Fruit fly (Drosophila melanogaster) whole organism, prepupa: ENCODE data around the gene xit.

Experiments
- CG10669 ChIP-seq: fragments of 200-800 bp; sonication (Bioruptor generic); optimal IDR thresholded peaks from 3 replicates; lab custom pipeline; 2018; ENCODE audit warnings: missing biosample characterization, mild to moderate bottlenecking, missing genetic modification characterization, moderate library complexity
- CG11762 ChIP-seq: fragments of 200-800 bp; sonication (Bioruptor generic); optimal IDR thresholded peaks from 3 replicates; lab custom pipeline; 2016; ENCODE audit warnings: missing biosample characterization, missing genetic modification characterization; ENCODE audit not compliant: insufficient read depth
- CG11902 ChIP-seq: fragments of 200-800 bp; sonication (Bioruptor generic); optimal IDR thresholded peaks from 3 replicates; lab custom pipeline; 2016; ENCODE audit warnings: missing biosample characterization, missing genetic modification characterization
- CG15336 ChIP-seq: fragments of 200-800 bp; sonication (Bioruptor generic); IDR thresholded peaks from 2 replicates; pipeline ENCODE4 v1.3.6; 2022; ENCODE audit warnings: missing biosample characterization, missing genetic modification characterization
- CG1621 ChIP-seq: fragments of 200-800 bp; sonication (Bioruptor generic); optimal IDR thresholded peaks from 3 replicates; lab custom pipeline; 2018; ENCODE audit warnings: missing biosample characterization, mild to moderate bottlenecking, missing genetic modification characterization
- CG16779 ChIP-seq: fragments of 200-800 bp; sonication (Bioruptor generic); optimal IDR thresholded peaks from 3 replicates; lab custom pipeline; 2017; ENCODE audit warnings: missing biosample characterization, mild to moderate bottlenecking, missing genetic modification characterization
- CG31627 ChIP-seq: fragments of 200-800 bp; sonication (Bioruptor generic); optimal IDR thresholded peaks from 3 replicates; lab custom pipeline; 2016; ENCODE audit warnings: missing biosample characterization, missing genetic modification characterization
- CG32006 ChIP-seq: fragments of 200-800 bp; sonication (Bioruptor generic); optimal IDR thresholded peaks from 3 replicates; lab custom pipeline; 2017; ENCODE audit warnings: missing biosample characterization, mild to moderate bottlenecking, missing genetic modification characterization
- CG34406 ChIP-seq: fragments of 200-800 bp; sonication (Bioruptor generic); optimal IDR thresholded peaks from 3 replicates; lab custom pipeline; 2016; ENCODE audit warnings: missing biosample characterization, missing genetic modification characterization
- CG3919 ChIP-seq: fragments of 200-800 bp; sonication (Bioruptor generic); optimal IDR thresholded peaks from 3 replicates; lab custom pipeline; 2016; ENCODE audit warnings: missing biosample characterization, missing genetic modification characterization
- CG4318 ChIP-seq: fragments of 200-800 bp; sonication (Bioruptor generic); optimal IDR thresholded peaks from 3 replicates; lab custom pipeline; 2017; ENCODE audit warnings: missing biosample characterization, mild to moderate bottlenecking, missing genetic modification characterization
- CG6163 ChIP-seq: fragments of 200-800 bp; sonication (Bioruptor generic); IDR thresholded peaks from 3 replicates; pipeline ENCODE4 v1.3.6; 2022; ENCODE audit warnings: missing biosample characterization, missing genetic modification characterization
- CG6792 ChIP-seq: fragments of 200-800 bp; sonication (Bioruptor generic); optimal IDR thresholded peaks from 3 replicates; lab custom pipeline; 2016; ENCODE audit warnings: missing biosample characterization, missing genetic modification characterization
- CG6808 ChIP-seq: fragments of 200-800 bp; sonication (Bioruptor generic); optimal IDR thresholded peaks from 3 replicates; lab custom pipeline; 2017; ENCODE audit warnings: missing biosample characterization, missing genetic modification characterization, mild to moderate bottlenecking, moderate library complexity, missing genetic modification reagents
- CG6854 ChIP-seq: fragments of 200-800 bp; sonication (Bioruptor generic); optimal IDR thresholded peaks from 2 replicates; lab custom pipeline; 2017; ENCODE audit warnings: missing biosample characterization, mild to moderate bottlenecking, missing genetic modification characterization
- CG8119 ChIP-seq: fragments of 200-800 bp; sonication (Bioruptor generic); IDR thresholded peaks from 3 replicates; pipeline ENCODE4 v1.3.6; 2022; ENCODE audit warnings: missing biosample characterization, missing genetic modification characterization
- CG8319 ChIP-seq: fragments of 200-800 bp; sonication (Bioruptor generic); optimal IDR thresholded peaks from 3 replicates; lab custom pipeline; 2016; ENCODE audit warnings: missing biosample characterization, missing genetic modification characterization
- CG8632 ChIP-seq: fragments of 200-800 bp; sonication (Bioruptor generic); optimal IDR thresholded peaks from 3 replicates; lab custom pipeline; 2016; ENCODE audit warnings: missing biosample characterization, missing genetic modification characterization
- CG9139 ChIP-seq: fragments of 200-800 bp; sonication (Bioruptor generic); optimal IDR thresholded peaks from 3 replicates; lab custom pipeline; 2017; ENCODE audit warnings: missing biosample characterization, mild to moderate bottlenecking, missing genetic modification characterization
- Eip78C ChIP-seq: fragments of 200-800 bp; sonication (Bioruptor generic); peaks from one replicate; lab custom pipeline; 2016; ENCODE audit warnings: missing biosample characterization, missing genetic modification characterization
- Eip93F ChIP-seq: fragments of 200-800 bp; sonication (Bioruptor generic); optimal IDR thresholded peaks from 2 replicates; lab custom pipeline; 2016; ENCODE audit warnings: missing biosample characterization, mild to moderate bottlenecking, missing genetic modification characterization
- Ets21C ChIP-seq: fragments of 200-800 bp; sonication (Bioruptor generic); optimal IDR thresholded peaks from 3 replicates; lab custom pipeline; 2016; ENCODE audit warnings: missing biosample characterization, missing genetic modification characterization
- Ets96B ChIP-seq: fragments of 200-800 bp; optimal IDR thresholded peaks from 2 replicates; lab custom pipeline; 2019; ENCODE audit warnings: missing biosample characterization, mild to moderate bottlenecking, missing genetic modification characterization, moderate library complexity
- Gug ChIP-seq: fragments of 200-800 bp; sonication (Bioruptor generic); IDR thresholded peaks from 2 replicates; pipeline ENCODE4 v1.3.6; 2022; ENCODE audit warnings: missing biosample characterization, missing genetic modification characterization
- Hr38 ChIP-seq: sonication (Bioruptor generic); optimal IDR thresholded peaks from 2 replicates; lab custom pipeline; 2016; ENCODE audit warnings: missing biosample characterization, missing genetic modification characterization
- Hr39 ChIP-seq: fragments of 200-800 bp; sonication (Bioruptor generic); optimal IDR thresholded peaks from 2 replicates; lab custom pipeline; 2016; ENCODE audit warnings: missing biosample characterization, missing genetic modification characterization
- Hr4 ChIP-seq: fragments of 200-800 bp; sonication (Bioruptor generic); optimal IDR thresholded peaks from 3 replicates; lab custom pipeline; 2016; ENCODE audit warnings: missing biosample characterization, missing genetic modification characterization
- Lpt ChIP-seq: fragments of 200-800 bp; sonication (Bioruptor generic); optimal IDR thresholded peaks from 3 replicates; lab custom pipeline; 2016; ENCODE audit warnings: missing biosample characterization, missing genetic modification characterization
- Met ChIP-seq: fragments of 200-800 bp; sonication (Bioruptor generic); optimal IDR thresholded peaks from 3 replicates; lab custom pipeline; 2016; ENCODE audit warnings: missing biosample characterization, missing genetic modification characterization
- Smox ChIP-seq: fragments of 200-800 bp; sonication (Bioruptor generic); optimal IDR thresholded peaks from 3 replicates; lab custom pipeline; 2016; ENCODE audit warnings: missing biosample characterization, missing genetic modification characterization
- Sox102F ChIP-seq: fragments of 200-800 bp; sonication (Bioruptor generic); optimal IDR thresholded peaks from 2 replicates; lab custom pipeline; 2016; ENCODE audit warnings: missing biosample characterization, mild to moderate bottlenecking, missing genetic modification characterization
- Sox14 ChIP-seq: fragments of 200-800 bp; sonication (Bioruptor generic); optimal IDR thresholded peaks from 3 replicates; lab custom pipeline; 2016; ENCODE audit warnings: missing biosample characterization, missing genetic modification characterization
- achi ChIP-seq: fragments of 200-800 bp; sonication (Bioruptor generic); optimal IDR thresholded peaks from 3 replicates; lab custom pipeline; 2016; ENCODE audit warnings: missing biosample characterization, missing genetic modification characterization
- cyc ChIP-seq: fragments of 200-800 bp; sonication (Bioruptor generic); optimal IDR thresholded peaks from 3 replicates; lab custom pipeline; 2016; ENCODE audit warnings: missing biosample characterization, missing genetic modification characterization
- dsx ChIP-seq: fragments of 200-800 bp; optimal IDR thresholded peaks from 3 replicates; lab custom pipeline; 2019; ENCODE audit warnings: missing biosample characterization, mild to moderate bottlenecking, missing genetic modification characterization, moderate library complexity; ENCODE audit not compliant: poor library complexity, severe bottlenecking
- eg ChIP-seq: fragments of 200-800 bp; sonication (Bioruptor generic); IDR thresholded peaks from 3 replicates; pipeline ENCODE4 v1.3.6; 2022; ENCODE audit warnings: missing biosample characterization, missing genetic modification characterization
- fd59A ChIP-seq: fragments of 200-800 bp; sonication (Bioruptor generic); optimal IDR thresholded peaks from 2 replicates; lab custom pipeline; 2017; ENCODE audit warnings: missing biosample characterization, mild to moderate bottlenecking, missing genetic modification characterization, missing genetic modification reagents
- fd85E ChIP-seq: fragments of 200-800 bp; sonication (Bioruptor generic); optimal IDR thresholded peaks from 3 replicates; lab custom pipeline; 2016; ENCODE audit warnings: missing biosample characterization, missing genetic modification characterization
- fkh ChIP-seq: fragments of 200-800 bp; sonication (Bioruptor generic); optimal IDR thresholded peaks from 3 replicates; lab custom pipeline; 2017; ENCODE audit warnings: missing biosample characterization, mild to moderate bottlenecking, missing genetic modification characterization, moderate library complexity
- lz ChIP-seq: fragments of 200-800 bp; sonication (Bioruptor generic); optimal IDR thresholded peaks from 3 replicates; lab custom pipeline; 2016; ENCODE audit warnings: missing biosample characterization, missing genetic modification characterization
- net ChIP-seq: fragments of 200-800 bp; sonication (Bioruptor generic); optimal IDR thresholded peaks from 3 replicates; lab custom pipeline; 2016; ENCODE audit warnings: missing biosample characterization, missing genetic modification characterization
- salr ChIP-seq, 2 experiments: fragments of 200-800 bp; sonication (Bioruptor generic); optimal IDR thresholded peaks; 3 replicates each; lab custom pipeline; 2016 to 2018; ENCODE audit warnings: missing biosample characterization in 2 of 2, missing genetic modification characterization in 2 of 2, mild to moderate bottlenecking in 1 of 2
- ss ChIP-seq, 2 experiments: fragments of 200-800 bp; sonication (Bioruptor generic); optimal IDR thresholded peaks; 2 replicates in 1 of 2; 3 replicates in 1 of 2; lab custom pipeline; 2017 to 2018; ENCODE audit warnings: mild to moderate bottlenecking in 2 of 2, missing biosample characterization in 2 of 2, missing genetic modification characterization in 2 of 2, moderate library complexity in 1 of 2
- topi ChIP-seq: fragments of 200-800 bp; sonication (Bioruptor generic); optimal IDR thresholded peaks from 3 replicates; lab custom pipeline; 2016; ENCODE audit warnings: missing biosample characterization, missing genetic modification characterization
- vri ChIP-seq: fragments of 200-800 bp; sonication (Bioruptor generic); optimal IDR thresholded peaks from 3 replicates; lab custom pipeline; 2016; ENCODE audit warnings: missing biosample characterization, mild to moderate bottlenecking, missing genetic modification characterization

Gene xit

dm6 chrX:6803312-6803794, 17.5 kb upstream of the xit start, which contains the start of the genes C3G and pod1 (continued):
- TF ChIP-seq dsx (peak; percentile 9), Eip93F (peak; percentile 15), Sox102F (GFP tag; lab: Kevin White, UChicago) (peak; percentile 56), Smox (GFP tag; lab: Kevin White, UChicago) (peak; percentile 31), CG4318 (no peak), CG3919 (peak; percentile 28), vri (GFP tag; lab: Kevin White, UChicago) (peak; percentile 16), CG8632 (no peak), CG16779 (tag; lab: Kevin White, UChicago) (no peak), CG15336 (no peak), Met (GFP tag; lab: Kevin White, UChicago) (no peak)

DNA sequence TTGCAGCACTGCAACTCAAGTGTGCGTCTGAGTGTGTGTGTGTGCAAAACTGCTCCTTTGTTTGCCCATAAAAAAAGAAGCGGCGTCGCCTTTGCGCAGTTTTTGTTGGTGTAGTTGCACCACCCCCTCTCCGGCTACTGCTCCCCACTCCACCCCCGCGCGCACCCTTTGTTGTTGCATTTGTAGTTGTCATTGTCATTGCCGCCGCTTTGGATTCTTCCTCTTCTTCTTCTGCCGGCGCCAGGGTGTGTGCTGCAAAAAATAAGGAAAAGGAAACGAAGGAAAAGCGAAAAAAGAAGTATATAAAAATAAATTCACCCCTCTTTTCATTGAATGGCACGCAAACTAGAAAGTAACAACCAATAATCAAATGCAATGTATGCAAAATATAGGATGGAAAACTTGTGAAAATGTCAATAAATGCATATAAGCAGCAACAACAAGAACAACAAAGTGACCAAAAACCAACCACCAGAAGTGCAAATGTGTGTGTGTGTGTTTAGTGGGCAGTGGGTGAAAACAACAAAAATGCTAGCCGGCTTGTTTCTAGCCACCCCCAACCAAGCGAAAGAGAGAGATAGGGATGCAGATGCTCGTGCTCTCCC, 16.8 kb upstream of the xit start:
- TF ChIP-seq CG11902 (GFP tag; lab: Kevin White, UChicago) (no peak), CG8119 (GFP tag; lab: Robert Waterston, UW) (no peak), fd59A (GFP tag; lab: Kevin White, UChicago) (no peak), Hr4 (GFP tag; lab: Kevin White, UChicago) (no peak), CG1621 (tag; lab: Kevin White, UChicago) (no peak), Hr38 (GFP tag; lab: Kevin White, UChicago) (no peak), CG16779 (tag; lab: Kevin White, UChicago) (no peak), Ets96B (tag; lab: Kevin White, UChicago) (no peak), CG8319 (GFP tag; lab: Kevin White, UChicago) (no peak), dsx (no peak), CG10669 (peak; percentile 5), CG15336 (no peak), Ets21C (GFP tag; lab: Kevin White, UChicago) (no peak), CG6792 (GFP tag; lab: Kevin White, UChicago) (no peak), salr (GFP tag; optimal IDR thresholded peaks at IDR 0.05; lab: Kevin White, UChicago) (no peak), topi (no peak), CG6854 (no peak), Hr39 (GFP tag; lab: Kevin White, UChicago) (no peak), cyc (no peak), Sox14 (GFP tag; lab: Kevin White, UChicago) (peak; percentile 83), eg (no peak), net (GFP tag; lab: Kevin White, UChicago) (no peak), Smox (GFP tag; lab: Kevin White, UChicago) (no peak), CG9139 (peak; percentile 41), fkh (GFP tag; lab: Kevin White, UChicago) (no peak), fd85E (no peak), CG6808 (GFP tag; lab: Kevin White, UChicago) (no peak), Gug (GFP tag; lab: Robert Waterston, UW) (no peak), CG34406 (GFP tag; lab: Kevin White, UChicago) (no peak), CG11762 (GFP tag; lab: Kevin White, UChicago) (no peak), achi (no peak), CG32006 (GFP tag; lab: Kevin White, UChicago) (no peak), Lpt (GFP tag; lab: Kevin White, UChicago) (no peak), CG4318 (no peak), CG6163 (GFP tag; lab: Robert Waterston, UW) (peak; percentile 24; the same call in 1 of the 3 replicates), Sox102F (GFP tag; lab: Kevin White, UChicago) (no peak), Eip78C (GFP tag; lab: Kevin White, UChicago) (no peak), CG31627 (GFP tag; lab: Kevin White, UChicago) (no peak), ss (GFP tag; optimal IDR thresholded peaks at IDR 0.05; lab: Kevin White, UChicago) (peak; percentile 36 to 44), lz (no peak)
